Worm (Caenorhabditis elegans) whole organism, young adult: ENCODE results near the gene rde-11.
A peak's percentile ranks its signal among the peaks of the same experiment; 100 is the strongest.

Experiments used
- B0019.2 ChIP-seq: fragments of 200-800 bp; sonication (Bioruptor generic); conservative IDR thresholded peaks from 2 replicates; pipeline ENCODE4 v1.3.6; 2022; ENCODE audit warnings: missing genetic modification reagents, missing genetic modification characterization, missing compliant biosample characterization
- B0336.3 ChIP-seq: fragments of 200-800 bp; sonication (Bioruptor generic); IDR thresholded peaks from 2 replicates; pipeline ENCODE4 v1.3.6; 2022; ENCODE audit warnings: missing genetic modification characterization, missing compliant biosample characterization
- F10E7.11 ChIP-seq: sonication (generic microtip); optimal IDR thresholded peaks from 2 replicates; lab custom pipeline; 2017; ENCODE audit warnings: mild to moderate bottlenecking, missing genetic modification characterization, moderate library complexity, missing compliant biosample characterization
- F22D6.2 ChIP-seq: sonication (generic microtip); optimal IDR thresholded peaks from 2 replicates; lab custom pipeline; 2016; ENCODE audit warnings: mild to moderate bottlenecking, missing genetic modification characterization, missing compliant biosample characterization
- F39B2.1 ChIP-seq: fragments of 200-800 bp; sonication (Bioruptor generic); IDR thresholded peaks from 2 replicates; pipeline ENCODE4 v1.3.6; 2022; ENCODE audit warnings: missing genetic modification reagents, missing genetic modification characterization, missing compliant biosample characterization
- Y53G8AR.9 ChIP-seq: fragments of 200-800 bp; sonication (Bioruptor generic); conservative IDR thresholded peaks from 2 replicates; pipeline ENCODE4 v1.3.6; 2022; ENCODE audit warnings: missing genetic modification reagents, missing genetic modification characterization, missing compliant biosample characterization
- ZK185.1 ChIP-seq: sonication (generic microtip); optimal IDR thresholded peaks from 2 replicates; lab custom pipeline; 2016; ENCODE audit warnings: mild to moderate bottlenecking, missing genetic modification characterization, missing compliant biosample characterization; ENCODE audit not compliant: poor library complexity, severe bottlenecking
- akir-1 ChIP-seq: fragments of 200-800 bp; sonication (Bioruptor generic); optimal IDR thresholded peaks from 2 replicates; lab custom pipeline; 2018; ENCODE audit warnings: mild to moderate bottlenecking, missing genetic modification characterization, moderate library complexity, missing compliant biosample characterization
- athp-1 ChIP-seq: sonication (generic microtip); optimal IDR thresholded peaks from 2 replicates; lab custom pipeline; 2017; ENCODE audit warnings: mild to moderate bottlenecking, missing genetic modification characterization, missing compliant biosample characterization
- attf-3 ChIP-seq: fragments of 200-800 bp; sonication (Bioruptor generic); conservative IDR thresholded peaks from 2 replicates; pipeline ENCODE4 v1.3.6; 2022; ENCODE audit warnings: missing genetic modification reagents, missing genetic modification characterization, missing compliant biosample characterization
- cebp-1 ChIP-seq, 2 experiments: fragments of 200-800 bp in 1 of 2; sonication (Bioruptor generic) in 1 of 2; sonication (generic microtip) in 1 of 2; IDR thresholded peaks in 1 of 2; optimal IDR thresholded peaks in 1 of 2; 2 replicates each; pipeline versions ENCODE4 v1.3.6 to Lab custom; 2017 to 2022; ENCODE audit warnings: missing compliant biosample characterization in 2 of 2, missing genetic modification characterization in 2 of 2, mild to moderate bottlenecking in 1 of 2, missing genetic modification reagents in 1 of 2, moderate library complexity in 1 of 2
- cebp-2 ChIP-seq: fragments of 200-800 bp; sonication (Bioruptor generic); IDR thresholded peaks from 2 replicates; pipeline ENCODE4 v1.3.6; 2022; ENCODE audit warnings: missing genetic modification characterization, missing compliant biosample characterization
- ceh-40 ChIP-seq: fragments of 200-800 bp; sonication (Bioruptor generic); IDR thresholded peaks from 2 replicates; pipeline ENCODE4 v1.3.6; 2022; ENCODE audit warnings: missing genetic modification characterization, missing compliant biosample characterization
- ceh-58 ChIP-seq: fragments of 200-800 bp; sonication (Bioruptor generic); IDR thresholded peaks from 2 replicates; pipeline ENCODE4 v1.3.6; 2022; ENCODE audit warnings: missing genetic modification characterization, missing compliant biosample characterization
- ceh-79 ChIP-seq: sonication (generic microtip); optimal IDR thresholded peaks from 2 replicates; lab custom pipeline; 2017; ENCODE audit warnings: mild to moderate bottlenecking, missing genetic modification characterization, missing compliant biosample characterization
- chd-7 ChIP-seq: sonication (generic microtip); optimal IDR thresholded peaks from 2 replicates; lab custom pipeline; 2016; ENCODE audit warnings: mild to moderate bottlenecking, missing genetic modification characterization, moderate library complexity, missing compliant biosample characterization
- die-1 ChIP-seq: sonication (generic microtip); optimal IDR thresholded peaks from 2 replicates; lab custom pipeline; 2016; ENCODE audit warnings: missing genotype, mild to moderate bottlenecking, missing genetic modification characterization, missing compliant biosample characterization
- dpff-1 ChIP-seq: sonication (generic microtip); optimal IDR thresholded peaks from 2 replicates; lab custom pipeline; 2017; ENCODE audit warnings: mild to moderate bottlenecking, missing genetic modification characterization, missing compliant biosample characterization
- efl-1 ChIP-seq: fragments of 150-350 bp; optimal IDR thresholded peaks from 2 replicates; lab custom pipeline; 2014; ENCODE audit warnings: missing biosample characterization, missing genetic modification reagents, missing genetic modification characterization
- egl-18 ChIP-seq: fragments of 200-800 bp; sonication (Bioruptor generic); IDR thresholded peaks from 2 replicates; pipeline ENCODE4 v1.3.6; 2022; ENCODE audit warnings: missing genetic modification reagents, missing genetic modification characterization, missing compliant biosample characterization
- egl-44 ChIP-seq: fragments of 200-800 bp; sonication (Bioruptor generic); IDR thresholded peaks from 2 replicates; pipeline ENCODE4 v1.3.6; 2022; ENCODE audit warnings: missing genetic modification reagents, missing genetic modification characterization, missing compliant biosample characterization
- ets-4 ChIP-seq: fragments of 200-800 bp; sonication (Bioruptor generic); optimal IDR thresholded peaks from 2 replicates; lab custom pipeline; 2018; ENCODE audit warnings: mild to moderate bottlenecking, missing genetic modification characterization, missing compliant biosample characterization
- hlh-12 ChIP-seq: sonication (generic microtip); optimal IDR thresholded peaks from 2 replicates; lab custom pipeline; 2016; ENCODE audit warnings: missing genetic modification characterization, missing compliant biosample characterization
- hmg-1.2 ChIP-seq: fragments of 200-800 bp; sonication (Bioruptor generic); IDR thresholded peaks from 2 replicates; pipeline ENCODE4 v1.3.6; 2022; ENCODE audit warnings: missing genetic modification reagents, missing genetic modification characterization, missing compliant biosample characterization
- hmg-20 ChIP-seq: fragments of 200-800 bp; sonication (Bioruptor generic); IDR thresholded peaks from 2 replicates; pipeline ENCODE4 v1.3.6; 2022; ENCODE audit warnings: missing genetic modification reagents, missing genetic modification characterization, missing compliant biosample characterization
- let-607 ChIP-seq, 2 experiments: fragments of 200-800 bp in 1 of 2; sonication (Bioruptor generic) in 1 of 2; sonication (generic microtip) in 1 of 2; optimal IDR thresholded peaks; 2 replicates each; lab custom pipeline; 2016 to 2018; ENCODE audit warnings: mild to moderate bottlenecking in 2 of 2, missing compliant biosample characterization in 2 of 2, missing genetic modification characterization in 2 of 2, moderate library complexity in 2 of 2, missing genotype in 1 of 2
- lin-26 ChIP-seq: fragments of 200-800 bp; sonication (Bioruptor generic); IDR thresholded peaks from 2 replicates; pipeline ENCODE4 v1.3.6; 2022; ENCODE audit warnings: missing genetic modification reagents, missing genetic modification characterization, missing compliant biosample characterization
- lin-35 ChIP-seq, 3 experiments: fragments of 150-350 bp in 2 of 3; sonication (generic microtip) in 1 of 3; optimal IDR thresholded peaks; 2 replicates each; lab custom pipeline; 2014 to 2018; ENCODE audit warnings: missing biosample characterization in 3 of 3, missing genetic modification characterization in 3 of 3, missing genetic modification reagents in 3 of 3
- lin-40 ChIP-seq: sonication (generic microtip); optimal IDR thresholded peaks from 2 replicates; lab custom pipeline; 2016; ENCODE audit warnings: missing genetic modification characterization, mild to moderate bottlenecking, missing compliant biosample characterization, missing genotype, missing genetic modification reagents
- lin-54 ChIP-seq: fragments of 200-800 bp; sonication (Bioruptor generic); optimal IDR thresholded peaks from 2 replicates; lab custom pipeline; 2018; ENCODE audit warnings: mild to moderate bottlenecking, missing genetic modification characterization, missing compliant biosample characterization
- lsy-27 ChIP-seq: sonication (generic microtip); optimal IDR thresholded peaks from 2 replicates; lab custom pipeline; 2017; ENCODE audit warnings: missing genetic modification characterization, mild to moderate bottlenecking, missing compliant biosample characterization, antibody characterized with exemption, missing genotype, borderline replicate concordance; ENCODE audit not compliant: insufficient read depth
- madf-3 ChIP-seq: fragments of 200-800 bp; sonication (Bioruptor generic); IDR thresholded peaks from 2 replicates; pipeline ENCODE4 v1.3.6; 2022; ENCODE audit warnings: missing genetic modification reagents, missing genetic modification characterization, missing compliant biosample characterization
- mcd-1 ChIP-seq: fragments of 200-800 bp; sonication (Bioruptor generic); IDR thresholded peaks from 2 replicates; pipeline ENCODE4 v1.3.6; 2022; ENCODE audit warnings: missing genetic modification reagents, missing genetic modification characterization, missing compliant biosample characterization
- nfya-2 ChIP-seq: fragments of 200-800 bp; sonication (Bioruptor generic); IDR thresholded peaks from 2 replicates; pipeline ENCODE4 v1.3.6; 2022; ENCODE audit warnings: missing genetic modification reagents, missing genetic modification characterization, missing compliant biosample characterization
- nfyb-1 ChIP-seq: fragments of 200-800 bp; sonication (Bioruptor generic); IDR thresholded peaks from 2 replicates; pipeline ENCODE4 v1.3.6; 2022; ENCODE audit warnings: missing genetic modification reagents, missing genetic modification characterization, missing compliant biosample characterization
- nhr-120 ChIP-seq: fragments of 200-800 bp; sonication (Bioruptor generic); IDR thresholded peaks from 2 replicates; pipeline ENCODE4 v1.3.6; 2022; ENCODE audit warnings: missing genetic modification characterization, missing compliant biosample characterization
- nhr-179 ChIP-seq: sonication (generic microtip); optimal IDR thresholded peaks from 2 replicates; lab custom pipeline; 2016; ENCODE audit warnings: mild to moderate bottlenecking, missing genetic modification characterization, missing compliant biosample characterization
- nhr-27 ChIP-seq: fragments of 200-800 bp; sonication (Bioruptor generic); optimal IDR thresholded peaks from 2 replicates; lab custom pipeline; 2018; ENCODE audit warnings: mild to moderate bottlenecking, missing genetic modification characterization, moderate library complexity, missing compliant biosample characterization
- nhr-80 ChIP-seq: sonication (generic microtip); optimal IDR thresholded peaks from 2 replicates; lab custom pipeline; 2016; ENCODE audit warnings: missing genetic modification characterization, missing compliant biosample characterization
- pbrm-1 ChIP-seq: fragments of 200-800 bp; sonication (Bioruptor generic); IDR thresholded peaks from 2 replicates; pipeline ENCODE4 v1.3.6; 2022; ENCODE audit warnings: missing genetic modification reagents, missing genetic modification characterization, missing compliant biosample characterization
- snpc-3.4 ChIP-seq: sonication (generic microtip); optimal IDR thresholded peaks from 2 replicates; lab custom pipeline; 2017; ENCODE audit warnings: missing genetic modification characterization, mild to moderate bottlenecking, missing compliant biosample characterization, antibody characterized with exemption, moderate library complexity, missing genotype, missing genetic modification reagents
- somi-1 ChIP-seq: fragments of 200-800 bp; sonication (Bioruptor generic); optimal IDR thresholded peaks from 2 replicates; lab custom pipeline; 2018; ENCODE audit warnings: mild to moderate bottlenecking, missing genetic modification characterization, missing compliant biosample characterization
- tbp1 ChIP-seq: fragments of 200-800 bp; sonication (Bioruptor generic); optimal IDR thresholded peaks from 2 replicates; lab custom pipeline; 2018; ENCODE audit warnings: mild to moderate bottlenecking, missing genetic modification characterization, missing compliant biosample characterization
- ztf-22 ChIP-seq: fragments of 200-800 bp; sonication (Bioruptor generic); optimal IDR thresholded peaks from 2 replicates; lab custom pipeline; 2018; ENCODE audit warnings: mild to moderate bottlenecking, missing genetic modification characterization, moderate library complexity, missing compliant biosample characterization
- ztf-28 ChIP-seq: fragments of 200-800 bp; sonication (Bioruptor generic); IDR thresholded peaks from 2 replicates; pipeline ENCODE4 v1.3.6; 2022; ENCODE audit warnings: missing genetic modification reagents, missing genetic modification characterization, missing compliant biosample characterization
- ztf-6 ChIP-seq: fragments of 200-800 bp; sonication (Bioruptor generic); IDR thresholded peaks from 2 replicates; pipeline ENCODE4 v1.3.6; 2022; ENCODE audit warnings: missing genetic modification reagents, missing genetic modification characterization, missing compliant biosample characterization

rde-11 gene

DNA sequence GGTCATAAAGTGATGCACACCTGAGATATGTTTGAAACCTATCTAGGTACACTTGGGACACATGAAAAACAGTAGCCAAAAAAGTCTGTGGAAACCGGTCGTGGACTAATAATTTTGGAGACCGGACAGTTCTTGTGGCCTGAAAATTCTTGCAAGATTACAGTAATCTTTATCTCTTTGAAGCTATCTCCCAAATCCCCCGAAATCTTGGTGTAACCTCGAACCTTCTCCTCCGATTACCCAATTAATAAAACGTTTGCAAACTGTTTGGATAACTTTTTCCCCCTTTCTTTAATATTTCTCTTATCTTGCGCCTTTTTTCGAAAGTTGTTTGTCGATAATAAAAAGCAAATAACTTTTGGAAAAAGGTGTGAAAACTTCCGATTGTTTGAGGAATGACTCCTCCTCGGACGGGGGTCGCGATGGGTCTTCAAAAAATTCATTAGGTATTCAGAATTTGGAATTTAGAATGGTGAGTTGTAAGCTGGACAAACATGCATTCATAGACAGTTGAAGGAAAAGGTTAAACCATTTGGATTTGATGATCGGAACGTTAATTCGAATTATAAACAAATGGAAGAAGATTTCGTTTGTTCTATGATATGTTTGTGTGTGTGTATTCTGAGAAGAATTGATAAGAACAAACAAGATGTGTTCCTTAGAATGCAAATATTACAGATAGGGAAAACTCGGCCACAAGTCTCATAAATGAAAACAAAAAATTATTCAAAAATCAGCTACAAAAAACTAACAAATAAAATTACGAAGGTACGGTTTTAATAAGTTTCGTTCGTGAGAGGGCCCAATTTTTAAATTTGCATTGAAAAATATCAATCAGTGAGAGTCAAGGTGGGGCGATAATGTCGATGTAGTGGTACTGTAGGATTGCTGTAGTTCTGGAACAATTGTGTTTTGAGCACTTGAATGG lies 21.9 kb upstream of the rde-11 start:
- TF ChIP-seq somi-1 (GFP tag; lab: Kevin White, UChicago) (peak; percentile 59), F22D6.2 (tag; lab: Kevin White, UChicago) (no peak), nfya-2 (no peak), lsy-27 (no peak), athp-1 (no peak), mcd-1 (0 out of 2 replicates have a peak, but pooled peaks have one; percentile 20), nhr-179 (tag; lab: Kevin White, UChicago) (no peak), ztf-22 (GFP tag; lab: Kevin White, UChicago) (no peak), B0019.2 (no peak), ZK185.1 (peak; percentile 20), Y53G8AR.9 (GFP tag; lab: Robert Waterston, UW) (peak; percentile 28; the same call in 1 of the 2 replicates), lin-35 (GFP tag; optimal IDR thresholded peaks at IDR 0.05; lab: Kevin White, UChicago) (peak in 1 of 3 experiments; percentile 50), lin-40 (tag; lab: Kevin White, UChicago) (peak; percentile 36), B0336.3 (GFP tag; lab: Robert Waterston, UW) (0 out of 2 replicates have a peak, but pooled peaks have one; percentile 20), ets-4 (GFP tag; lab: Kevin White, UChicago) (no peak), egl-44 (GFP tag; lab: Robert Waterston, UW) (no peak), let-607 (tag; optimal IDR thresholded peaks at IDR 0.05; lab: Kevin White, UChicago) (no peak), nhr-120 (no peak), ceh-40 (GFP tag; lab: Robert Waterston, UW) (0 out of 2 replicates have a peak, but pooled peaks have one; percentile 1), tbp1 (GFP tag; lab: Kevin White, UChicago) (no peak), hlh-12 (tag; lab: Kevin White, UChicago) (no peak), chd-7 (tag; lab: Kevin White, UChicago) (peak; percentile 59), F10E7.11 (tag; lab: Kevin White, UChicago) (peak; percentile 4), nfyb-1 (GFP tag; lab: Robert Waterston, UW) (0 out of 2 replicates have a peak, but pooled peaks have one; percentile 40), lin-26 (peak; percentile 22; the same call in 1 of the 2 replicates), cebp-1 (GFP tag; IDR thresholded peaks at IDR 0.05; lab: Robert Waterston, UW) (no peak), cebp-1 (tag; optimal IDR thresholded peaks at IDR 0.05; lab: Kevin White, UChicago) (peak; percentile 25), F39B2.1 (GFP tag; lab: Robert Waterston, UW) (peak; percentile 36; the same call in 1 of the 2 replicates), cebp-2 (peak; percentile 6; the same call in 1 of the 2 replicates), die-1 (tag; lab: Kevin White, UChicago) (no peak), pbrm-1 (GFP tag; lab: Robert Waterston, UW) (no peak), hmg-1.2 (GFP tag; lab: Robert Waterston, UW) (0 out of 2 replicates have a peak, but pooled peaks have one; percentile 8), madf-3 (GFP tag; lab: Robert Waterston, UW) (0 out of 2 replicates have a peak, but pooled peaks have one; percentile 3), hmg-20 (GFP tag; lab: Robert Waterston, UW) (no peak), ztf-6 (GFP tag; lab: Robert Waterston, UW) (no peak)
- TF ChIP-seq, all 124 proteins: peak for 17

DNA sequence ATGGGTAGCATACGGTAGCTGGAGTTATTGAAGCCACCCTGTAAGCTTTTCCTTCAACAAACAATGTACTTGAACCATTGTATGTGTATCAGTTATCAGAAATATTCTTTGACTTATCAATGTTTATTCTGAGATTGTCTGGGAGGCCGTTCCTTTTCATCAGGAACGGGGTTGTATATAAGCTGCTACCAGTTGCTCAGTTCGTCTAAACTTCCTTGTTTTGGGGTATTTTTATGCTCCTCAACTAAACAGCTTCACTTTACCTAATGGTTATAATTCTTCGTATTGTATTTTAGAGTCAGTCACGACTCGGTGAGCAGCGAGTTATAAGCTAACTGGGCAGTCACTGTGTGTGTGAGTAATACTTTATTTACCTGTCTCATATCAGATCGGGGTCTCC lies 19.3 kb upstream of the rde-11 start:
- TF ChIP-seq akir-1 = no peak
- TF ChIP-seq hlh-12 (tag; lab: Kevin White, UChicago) = no peak
- no peak for TF ChIP-seq ceh-40 (GFP tag; lab: Robert Waterston, UW)
- TF ChIP-seq lin-54 (GFP tag; lab: Kevin White, UChicago) = no peak
- no peak for TF ChIP-seq ceh-79 (tag; lab: Kevin White, UChicago)
- TF ChIP-seq cebp-2 = no peak
- no peak for TF ChIP-seq nhr-80 (tag; lab: Kevin White, UChicago)
- no peak for TF ChIP-seq ztf-28 (GFP tag; lab: Robert Waterston, UW)
- no peak for TF ChIP-seq attf-3
- TF ChIP-seq dpff-1 (tag; lab: Kevin White, UChicago) = no peak
- TF ChIP-seq egl-18 = no peak
- TF ChIP-seq ceh-58 = no peak
- no peak for TF ChIP-seq snpc-3.4
- TF ChIP-seq nhr-27 (tag; lab: Kevin White, UChicago) = no peak
- no peak for TF ChIP-seq efl-1
